Fruit fly (Drosophila melanogaster) whole organism, pupa: ENCODE data around the gene Eaat2.

Source experiments
- CG13204 ChIP-seq: fragments of 200-800 bp; sonication (Bioruptor generic); optimal IDR thresholded peaks from 2 replicates; lab custom pipeline; 2018; ENCODE audit warnings: missing biosample characterization, mild to moderate bottlenecking, missing genetic modification characterization, moderate library complexity
- EcR ChIP-seq: fragments of 200-800 bp; sonication (Bioruptor generic); optimal IDR thresholded peaks from 3 replicates; lab custom pipeline; 2019; ENCODE audit warnings: missing biosample characterization, missing genetic modification characterization, mild to moderate bottlenecking, moderate library complexity, missing genetic modification reagents
- Ets98B ChIP-seq: fragments of 200-800 bp; sonication (Bioruptor generic); IDR thresholded peaks from 2 replicates; pipeline ENCODE4 v1.3.6; 2022; ENCODE audit warnings: missing biosample characterization, missing genetic modification characterization
- Pif1B ChIP-seq: fragments of 200-800 bp; sonication (Bioruptor generic); optimal IDR thresholded peaks from 3 replicates; lab custom pipeline; 2016; ENCODE audit warnings: missing biosample characterization, missing genetic modification characterization
- fd96Ca ChIP-seq: fragments of 200-800 bp; sonication (Bioruptor generic); IDR thresholded peaks from 3 replicates; pipeline ENCODE4 v1.3.6; 2022; ENCODE audit warnings: missing biosample characterization, missing genetic modification characterization
- gl ChIP-seq: fragments of 200-800 bp; sonication (Bioruptor generic); optimal IDR thresholded peaks from 2 replicates; lab custom pipeline; 2018; ENCODE audit warnings: missing biosample characterization, mild to moderate bottlenecking, missing genetic modification characterization

dm6 chr2L:722912-723311 lies 21.3 kb downstream of the Eaat2 start:
- TF ChIP-seq fd96Ca (GFP tag; lab: Robert Waterston, UW), result peak; percentile 75
- no peak for TF ChIP-seq CG13204 (GFP tag; lab: Kevin White, UChicago)
- peak; percentile 71 for TF ChIP-seq Ets98B (GFP tag; lab: Robert Waterston, UW)
- TF ChIP-seq EcR, result no peak
- TF ChIP-seq Pif1B (GFP tag; lab: Kevin White, UChicago), result no peak
- TF ChIP-seq gl, result no peak
